Fruit fly (Drosophila melanogaster): ENCODE measurements around the gene CG31431.

DNA sequence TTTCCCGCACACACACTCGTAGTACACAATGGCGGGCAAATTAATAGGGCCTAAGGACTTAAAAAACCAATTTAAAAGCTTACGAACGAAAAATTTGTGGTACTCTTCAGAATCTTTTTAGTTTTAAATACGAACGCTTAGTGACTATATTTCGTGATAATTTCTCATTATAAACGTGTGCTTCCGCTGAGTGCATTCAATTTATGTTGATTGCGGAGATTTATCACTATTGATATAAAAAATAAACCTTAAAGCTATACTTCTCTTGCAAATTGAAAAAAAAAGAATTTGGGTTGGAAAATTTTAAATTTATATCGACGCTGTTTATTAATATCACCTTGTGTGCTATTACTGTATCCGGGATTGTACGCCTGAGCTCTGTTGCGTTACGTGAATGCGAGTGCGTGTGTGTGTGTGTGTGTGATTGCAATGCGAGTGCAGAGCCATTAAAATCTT lies 21.5 kb upstream of the CG31431 start:
- TF ChIP-seq br (GFP tag; optimal IDR thresholded peaks at IDR 0.05) (peak; percentile 95), Hr78 (GFP tag; optimal IDR thresholded peaks at IDR 0.05) (no peak), sv (GFP tag; optimal IDR thresholded peaks at IDR 0.05) (peak; percentile 31), CG9705 (GFP tag; optimal IDR thresholded peaks at IDR 0.05) (peak; percentile 91), CrebA (GFP tag; optimal IDR thresholded peaks at IDR 0.05; ENCODE audit: borderline replicate concordance) (no peak)
